In the genomic region with DNA sequence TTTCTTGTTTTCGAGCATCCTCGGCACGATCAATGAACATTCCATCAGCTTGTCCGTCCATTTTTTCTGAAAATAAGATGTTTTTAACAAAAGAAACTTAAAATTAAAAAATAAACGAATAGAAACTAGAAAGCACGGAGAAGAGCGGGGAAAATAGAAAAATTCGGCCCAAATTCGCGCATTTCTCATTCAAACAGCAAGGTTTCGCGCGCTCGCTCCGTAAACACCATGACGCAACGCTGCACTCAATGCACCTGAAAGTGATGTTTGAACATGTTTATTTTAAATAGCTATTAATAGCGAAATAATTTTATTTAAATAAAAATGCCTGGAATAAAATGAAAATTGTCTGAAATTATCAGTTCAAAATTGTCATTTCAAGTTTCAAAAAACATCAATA, we compare ENCODE assay signal across 6 worm cellular contexts.
TF ChIP-seq lines count a peak whose summit lies in the region.

mcm-3 (minus strand) TSS at position 66 of the 400 bp plus-strand sequence.
C25D7.15 (plus strand) TSS at position 275 of the 400 bp plus-strand sequence.

TF ChIP-seq in whole organism, L1 larva, 84 proteins besides CTCF, POLR2A, EP300 and RAD21 (continues in another document):
- peak; percentile 25 for TF ChIP-seq nhr-47 (tag; optimal IDR thresholded peaks at IDR 0.05; lab: Kevin White, UChicago)
- peak; percentile 49 for TF ChIP-seq snu-23 (GFP tag; optimal IDR thresholded peaks at IDR 0.05; lab: Kevin White, UChicago)
- TF ChIP-seq nhr-90 (tag; optimal IDR thresholded peaks at IDR 0.05; lab: Kevin White, UChicago; ENCODE audit: poor library complexity) = peak; percentile 41
- no peak for TF ChIP-seq nhr-84 (tag; optimal IDR thresholded peaks at IDR 0.05; lab: Kevin White, UChicago)
- TF ChIP-seq ces-1 (GFP tag; optimal IDR thresholded peaks at IDR 0.05; lab: Kevin White, UChicago) = no peak
- TF ChIP-seq mep-1 (tag; optimal IDR thresholded peaks at IDR 0.05; lab: Kevin White, UChicago) = peak; percentile 49
- TF ChIP-seq zip-4 (GFP tag; optimal IDR thresholded peaks at IDR 0.05; lab: Kevin White, UChicago) = no peak
- TF ChIP-seq isw-1 (GFP tag; IDR thresholded peaks at IDR 0.05; lab: Robert Waterston, UW) = no peak
- TF ChIP-seq nhr-20 (tag; optimal IDR thresholded peaks at IDR 0.05; lab: Kevin White, UChicago) = peak; percentile 13
- no peak for TF ChIP-seq ceh-8 (GFP tag; optimal IDR thresholded peaks at IDR 0.05; lab: Kevin White, UChicago)
- TF ChIP-seq skn-1 (tag; optimal IDR thresholded peaks at IDR 0.05; lab: Kevin White, UChicago) = peak; percentile 37
- no peak for TF ChIP-seq nhr-28 (tag; optimal IDR thresholded peaks at IDR 0.05; lab: Kevin White, UChicago)
- no peak for TF ChIP-seq jun-1 (tag; optimal IDR thresholded peaks at IDR 0.05; lab: Kevin White, UChicago)
- TF ChIP-seq unc-98 (GFP tag; IDR thresholded peaks at IDR 0.05; lab: Robert Waterston, UW) = no peak

TF ChIP-seq in whole organism, L2 larva, 48 proteins besides CTCF, POLR2A, EP300 and RAD21 (continues in another document):
- TF ChIP-seq nhr-77 (tag; optimal IDR thresholded peaks at IDR 0.05; lab: Kevin White, UChicago) (no peak), sem-4 (tag; optimal IDR thresholded peaks at IDR 0.05; lab: Kevin White, UChicago) (no peak), lsy-2 (tag; optimal IDR thresholded peaks at IDR 0.05; lab: Kevin White, UChicago) (no peak), nhr-12 (tag; optimal IDR thresholded peaks at IDR 0.05; lab: Kevin White, UChicago) (no peak), ztf-4 (tag; optimal IDR thresholded peaks at IDR 0.05; lab: Kevin White, UChicago) (no peak), blmp-1 (tag; optimal IDR thresholded peaks at IDR 0.05; lab: Kevin White, UChicago; ENCODE audit: insufficient read depth) (no peak), ztf-11 (tag; optimal IDR thresholded peaks at IDR 0.05; lab: Kevin White, UChicago) (no peak), ZK546.5 (tag; optimal IDR thresholded peaks at IDR 0.05; lab: Kevin White, UChicago) (no peak), nhr-129 (tag; optimal IDR thresholded peaks at IDR 0.05; lab: Kevin White, UChicago) (peak; percentile 36), elt-3 (tag; optimal IDR thresholded peaks at IDR 0.05; lab: Kevin White, UChicago) (no peak), nhr-23 (tag; optimal IDR thresholded peaks at IDR 0.05; lab: Kevin White, UChicago) (no peak), nhr-237 (tag; optimal IDR thresholded peaks at IDR 0.05; lab: Kevin White, UChicago) (no peak), mdl-1 (tag; optimal IDR thresholded peaks at IDR 0.05; lab: Kevin White, UChicago) (no peak), C34F6.9 (tag; optimal IDR thresholded peaks at IDR 0.05; lab: Kevin White, UChicago) (peak; percentile 39), nhr-10 (tag; optimal IDR thresholded peaks at IDR 0.05; lab: Kevin White, UChicago) (no peak)

TF ChIP-seq in whole organism, L3 larva, 47 proteins besides CTCF, POLR2A, EP300 and RAD21 (continues in another document):
- no peak for TF ChIP-seq tbx-2 (tag; optimal IDR thresholded peaks at IDR 0.05; lab: Kevin White, UChicago)
- peak; percentile 66 for TF ChIP-seq pha-4 (tag; optimal IDR thresholded peaks at IDR 0.05; lab: Kevin White, UChicago)
- TF ChIP-seq nhr-12 (tag; optimal IDR thresholded peaks at IDR 0.05; lab: Kevin White, UChicago) = no peak
- no peak for TF ChIP-seq fkh-2 (tag; optimal IDR thresholded peaks at IDR 0.05; lab: Kevin White, UChicago)
- no peak for TF ChIP-seq fkh-10 (GFP tag; optimal IDR thresholded peaks at IDR 0.05; lab: Kevin White, UChicago)
- no peak for TF ChIP-seq mdl-1 (tag; optimal IDR thresholded peaks at IDR 0.05; lab: Kevin White, UChicago)
- TF ChIP-seq lsy-12 (tag; optimal IDR thresholded peaks at IDR 0.05; lab: Kevin White, UChicago) = no peak
- TF ChIP-seq lin-15B (tag; optimal IDR thresholded peaks at IDR 0.05; lab: Kevin White, UChicago) = peak; percentile 28
- TF ChIP-seq nhr-23 (tag; optimal IDR thresholded peaks at IDR 0.05; lab: Kevin White, UChicago) = peak; percentile 41
- no peak for TF ChIP-seq elt-1 (tag; optimal IDR thresholded peaks at IDR 0.05; lab: Kevin White, UChicago)
- no peak for TF ChIP-seq nhr-43 (tag; optimal IDR thresholded peaks at IDR 0.05; lab: Kevin White, UChicago; ENCODE audit: poor library complexity, severe bottlenecking)
- TF ChIP-seq jun-1 (tag; optimal IDR thresholded peaks at IDR 0.05; lab: Kevin White, UChicago) = no peak
- TF ChIP-seq fos-1 (tag; optimal IDR thresholded peaks at IDR 0.05; lab: Kevin White, UChicago) = no peak
- no peak for TF ChIP-seq ztf-11 (tag; optimal IDR thresholded peaks at IDR 0.05; lab: Kevin White, UChicago)
- TF ChIP-seq ceh-9 (tag; optimal IDR thresholded peaks at IDR 0.05; lab: Kevin White, UChicago) = no peak
- TF ChIP-seq elt-3 (tag; optimal IDR thresholded peaks at IDR 0.05; lab: Kevin White, UChicago) = no peak

TF ChIP-seq in whole organism, L4 larva, 104 proteins besides CTCF, POLR2A, EP300 and RAD21:
- TF ChIP-seq nhr-77 (tag; optimal IDR thresholded peaks at IDR 0.05; lab: Kevin White, UChicago) (no peak), unc-130 (GFP tag; optimal IDR thresholded peaks at IDR 0.05; lab: Kevin White, UChicago) (peak; percentile 25), hlh-11 (tag; optimal IDR thresholded peaks at IDR 0.05; lab: Kevin White, UChicago) (peak; percentile 5), nhr-48 (tag; optimal IDR thresholded peaks at IDR 0.05; lab: Kevin White, UChicago) (peak; percentile 12), daf-16 (GFP tag; optimal IDR thresholded peaks at IDR 0.05; lab: Kevin White, UChicago) (no peak), daf-16 (tag; optimal IDR thresholded peaks at IDR 0.05; lab: Kevin White, UChicago) (peak; percentile 70), mes-2 (tag; optimal IDR thresholded peaks at IDR 0.05; lab: Kevin White, UChicago; ENCODE audit: poor library complexity, severe bottlenecking) (peak; percentile 64), daf-19 (GFP tag; conservative IDR thresholded peaks at IDR 0.05; lab: Robert Waterston, UW) (no peak), lin-38 (GFP tag; IDR thresholded peaks at IDR 0.05; lab: Robert Waterston, UW) (peak; percentile 66), dpl-1 (GFP tag; optimal IDR thresholded peaks at IDR 0.05; lab: Kevin White, UChicago) (peak; percentile 85), nhr-6 (tag; optimal IDR thresholded peaks at IDR 0.05; lab: Kevin White, UChicago) (peak; percentile 79), jun-1 (tag; optimal IDR thresholded peaks at IDR 0.05; lab: Kevin White, UChicago) (no peak)
TF ChIP-seq in whole organism, L4 larva: peak in this region for 8.

TF ChIP-seq in whole organism, mixed stage, embryonic, 35 proteins besides CTCF, POLR2A, EP300 and RAD21:
- TF ChIP-seq zip-8 (tag; optimal IDR thresholded peaks at IDR 0.05; lab: Kevin White, UChicago) (peak; percentile 44), bed-3 (GFP tag; optimal IDR thresholded peaks at IDR 0.05; lab: Kevin White, UChicago) (no peak), ces-1 (GFP tag; optimal IDR thresholded peaks at IDR 0.05; lab: Kevin White, UChicago) (peak; percentile 11), lsy-2 (tag; optimal IDR thresholded peaks at IDR 0.05; lab: Kevin White, UChicago) (peak; percentile 12)

TF ChIP-seq in whole organism, young adult, 124 proteins besides CTCF, POLR2A, EP300 and RAD21 (continues in another document):
- TF ChIP-seq aptf-3 (GFP tag; IDR thresholded peaks at IDR 0.05; lab: Robert Waterston, UW) (no peak), B0035.1 (tag; optimal IDR thresholded peaks at IDR 0.05; lab: Kevin White, UChicago) (no peak), pbrm-1 (GFP tag; IDR thresholded peaks at IDR 0.05; lab: Robert Waterston, UW) (peak; percentile 63; the same call in 1 of the 2 replicates), tlf-1 (GFP tag; optimal IDR thresholded peaks at IDR 0.05; lab: Kevin White, UChicago) (peak; percentile 68), nhr-27 (tag; optimal IDR thresholded peaks at IDR 0.05; lab: Kevin White, UChicago) (no peak), snpc-4 (GFP tag; optimal IDR thresholded peaks at IDR 0.05; lab: Kevin White, UChicago) (no peak), snpc-4 (tag; optimal IDR thresholded peaks at IDR 0.05; lab: Kevin White, UChicago) (peak in 1 of 4 experiments; percentile 42), ccch-3 (GFP tag; optimal IDR thresholded peaks at IDR 0.05; lab: Kevin White, UChicago) (no peak), Y53F4B.3 (GFP tag; IDR thresholded peaks at IDR 0.05; lab: Robert Waterston, UW) (no peak), lin-35 (GFP tag; optimal IDR thresholded peaks at IDR 0.05; lab: Kevin White, UChicago) (peak in 2 of 3 experiments; percentile 45 to 62), rec-8 (tag; optimal IDR thresholded peaks at IDR 0.05; lab: Kevin White, UChicago) (no peak), hmg-20 (GFP tag; IDR thresholded peaks at IDR 0.05; lab: Robert Waterston, UW) (no peak), lin-54 (GFP tag; optimal IDR thresholded peaks at IDR 0.05; lab: Kevin White, UChicago) (peak; percentile 80), zim-3 (tag; optimal IDR thresholded peaks at IDR 0.05; lab: Kevin White, UChicago) (no peak), C06A6.2 (GFP tag; conservative IDR thresholded peaks at IDR 0.05; lab: Robert Waterston, UW) (no peak), let-607 (tag; optimal IDR thresholded peaks at IDR 0.05; lab: Kevin White, UChicago) (no peak), ceh-27 (GFP tag; optimal IDR thresholded peaks at IDR 0.05; lab: Kevin White, UChicago) (no peak), rpc-1 (optimal IDR thresholded peaks at IDR 0.05; lab: Kevin White, UChicago) (no peak), rpc-1 (tag; optimal IDR thresholded peaks at IDR 0.05; lab: Kevin White, UChicago) (no peak), F49E8.2 (tag; optimal IDR thresholded peaks at IDR 0.05; lab: Kevin White, UChicago; ENCODE audit: insufficient read depth) (no peak), athp-1 (tag; optimal IDR thresholded peaks at IDR 0.05; lab: Kevin White, UChicago) (no peak), somi-1 (GFP tag; optimal IDR thresholded peaks at IDR 0.05; lab: Kevin White, UChicago) (no peak), lir-1 (GFP tag; conservative IDR thresholded peaks at IDR 0.05; lab: Robert Waterston, UW) (no peak), tbp1 (GFP tag; optimal IDR thresholded peaks at IDR 0.05; lab: Kevin White, UChicago) (peak; percentile 55), lin-40 (tag; optimal IDR thresholded peaks at IDR 0.05; lab: Kevin White, UChicago) (no peak), ceh-79 (tag; optimal IDR thresholded peaks at IDR 0.05; lab: Kevin White, UChicago) (no peak), unc-130 (GFP tag; optimal IDR thresholded peaks at IDR 0.05; lab: Kevin White, UChicago) (peak; percentile 0), ceh-91 (GFP tag; IDR thresholded peaks at IDR 0.05; lab: Robert Waterston, UW) (peak; percentile 89), F10E7.11 (tag; optimal IDR thresholded peaks at IDR 0.05; lab: Kevin White, UChicago) (no peak), ztf-18 (tag; optimal IDR thresholded peaks at IDR 0.05; lab: Kevin White, UChicago) (peak; percentile 7), die-1 (tag; optimal IDR thresholded peaks at IDR 0.05; lab: Kevin White, UChicago) (no peak), egl-18 (GFP tag; IDR thresholded peaks at IDR 0.05; lab: Robert Waterston, UW) (no peak), ekl-4 (GFP tag; IDR thresholded peaks at IDR 0.05; lab: Robert Waterston, UW) (no peak), ztf-26 (tag; optimal IDR thresholded peaks at IDR 0.05; lab: Kevin White, UChicago) (no peak)
